Worm (Caenorhabditis elegans) whole organism, L1 larva: ENCODE measurements around the gene lact-9.

Experiments
- C04F5.9 ChIP-seq: sonication (generic microtip); optimal IDR thresholded peaks from 2 replicates; lab custom pipeline; 2016; ENCODE audit warnings: missing genetic modification characterization, missing compliant biosample characterization
- Y116A8C.19 ChIP-seq: sonication (generic microtip); optimal IDR thresholded peaks from 2 replicates; lab custom pipeline; 2016; ENCODE audit warnings: missing compliant biosample characterization, missing genetic modification characterization, borderline replicate concordance
- aha-1 ChIP-seq: fragments of 150-350 bp; optimal IDR thresholded peaks from 2 replicates; lab custom pipeline; 2014; ENCODE audit warnings: missing biosample characterization, missing genetic modification characterization
- ama-1 ChIP-seq: fragments of 150-350 bp; optimal IDR thresholded peaks from 2 replicates; lab custom pipeline; 2014
- ceh-8 ChIP-seq: fragments of 200-800 bp; sonication (Bioruptor generic); optimal IDR thresholded peaks from 2 replicates; lab custom pipeline; 2018; ENCODE audit warnings: mild to moderate bottlenecking, missing genetic modification characterization, moderate library complexity, missing compliant biosample characterization
- ceh-88 ChIP-seq: fragments of 200-800 bp; sonication (Bioruptor generic); IDR thresholded peaks from 2 replicates; pipeline ENCODE4 v1.3.6; 2022; ENCODE audit warnings: missing genetic modification characterization, missing compliant biosample characterization
- dpl-1 ChIP-seq, 3 experiments: fragments of 150-350 bp in 2 of 3; sonication (generic microtip) in 1 of 3; optimal IDR thresholded peaks; 2 replicates each; lab custom pipeline; 2014 to 2017; ENCODE audit warnings: missing biosample characterization in 3 of 3, missing genetic modification characterization in 3 of 3, missing genetic modification reagents in 3 of 3
- dsc-1 ChIP-seq: sonication (generic microtip); optimal IDR thresholded peaks from 2 replicates; lab custom pipeline; 2016; ENCODE audit warnings: mild to moderate bottlenecking, missing genetic modification characterization, missing compliant biosample characterization
- efl-1 ChIP-seq, 4 experiments: fragments of 150-350 bp; optimal IDR thresholded peaks in 3 of 4; peaks in 1 of 4; 1 replicate in 1 of 4; 2 replicates in 3 of 4; lab custom pipeline; 2014; ENCODE audit warnings: missing biosample characterization in 2 of 4, missing genetic modification characterization in 2 of 4, missing genetic modification reagents in 2 of 4
- egl-13 ChIP-seq: sonication (generic microtip); optimal IDR thresholded peaks from 2 replicates; lab custom pipeline; 2016; ENCODE audit warnings: missing genotype, missing genetic modification reagents, missing genetic modification characterization, missing compliant biosample characterization
- fos-1 ChIP-seq: fragments of 150-350 bp; optimal IDR thresholded peaks from 2 replicates; lab custom pipeline; 2014; ENCODE audit warnings: missing biosample characterization, missing genetic modification characterization
- grh-1 ChIP-seq: fragments of 200-800 bp; sonication (Bioruptor generic); IDR thresholded peaks from 2 replicates; pipeline ENCODE4 v1.3.6; 2022; ENCODE audit warnings: missing genetic modification reagents, missing genetic modification characterization, missing compliant biosample characterization
- hlh-17 ChIP-seq: fragments of 200-800 bp; sonication (Bioruptor generic); optimal IDR thresholded peaks from 2 replicates; lab custom pipeline; 2018; ENCODE audit warnings: missing genetic modification characterization, mild to moderate bottlenecking, missing compliant biosample characterization, moderate library complexity, borderline replicate concordance
- jun-1 ChIP-seq: fragments of 150-350 bp; optimal IDR thresholded peaks from 2 replicates; lab custom pipeline; 2014; ENCODE audit warnings: missing biosample characterization, missing genetic modification reagents, missing genetic modification characterization
- lin-14 ChIP-seq: fragments of 200-800 bp; sonication (Bioruptor generic); optimal IDR thresholded peaks from 2 replicates; lab custom pipeline; 2018; ENCODE audit warnings: mild to moderate bottlenecking, missing genetic modification characterization, moderate library complexity, missing compliant biosample characterization
- lin-15B ChIP-seq: fragments of 150-350 bp; sonication (generic microtip); optimal IDR thresholded peaks from 3 replicates; lab custom pipeline; 2014; ENCODE audit warnings: missing biosample characterization, missing genetic modification characterization
- lir-3 ChIP-seq: sonication (generic microtip); optimal IDR thresholded peaks from 2 replicates; lab custom pipeline; 2016; ENCODE audit warnings: mild to moderate bottlenecking, missing genetic modification characterization, moderate library complexity, missing compliant biosample characterization; ENCODE audit not compliant: poor library complexity
- mab-9 ChIP-seq: fragments of 200-800 bp; sonication (Bioruptor generic); IDR thresholded peaks from 2 replicates; pipeline ENCODE4 v1.3.6; 2022; ENCODE audit warnings: missing genetic modification reagents, missing genetic modification characterization, missing compliant biosample characterization
- mdl-1 ChIP-seq, 2 experiments: fragments of 150-350 bp; optimal IDR thresholded peaks; 2 replicates each; lab custom pipeline; 2014 to 2017; ENCODE audit warnings: missing biosample characterization in 2 of 2, missing genetic modification characterization in 2 of 2, inconsistent platforms in 1 of 2
- mef-2 ChIP-seq: fragments of 150-350 bp; optimal IDR thresholded peaks from 2 replicates; lab custom pipeline; 2014; ENCODE audit warnings: missing biosample characterization, missing genetic modification characterization
- nhr-11 ChIP-seq: fragments of 150-350 bp; optimal IDR thresholded peaks from 2 replicates; lab custom pipeline; 2014; ENCODE audit warnings: missing biosample characterization, missing genetic modification characterization
- nhr-19 ChIP-seq: fragments of 200-800 bp; sonication (Bioruptor generic); conservative IDR thresholded peaks from 2 replicates; pipeline ENCODE4 v1.3.6; 2022; ENCODE audit warnings: missing genetic modification characterization, missing compliant biosample characterization
- nhr-237 ChIP-seq: fragments of 150-350 bp; optimal IDR thresholded peaks from 2 replicates; lab custom pipeline; 2014; ENCODE audit warnings: missing biosample characterization, missing genetic modification characterization
- nhr-28 ChIP-seq: fragments of 150-350 bp; optimal IDR thresholded peaks from 2 replicates; lab custom pipeline; 2014; ENCODE audit warnings: missing biosample characterization, missing genetic modification characterization
- nhr-76 ChIP-seq: sonication (generic microtip); optimal IDR thresholded peaks from 2 replicates; lab custom pipeline; 2017; ENCODE audit warnings: missing biosample characterization, missing genetic modification characterization
- nhr-77 ChIP-seq: fragments of 150-350 bp; optimal IDR thresholded peaks from 2 replicates; lab custom pipeline; 2014; ENCODE audit warnings: missing biosample characterization, missing genetic modification characterization
- nhr-90 ChIP-seq: sonication (generic microtip); optimal IDR thresholded peaks from 2 replicates; lab custom pipeline; 2016; ENCODE audit warnings: mild to moderate bottlenecking, missing genetic modification characterization, missing compliant biosample characterization; ENCODE audit not compliant: poor library complexity
- pag-3 ChIP-seq: sonication (generic microtip); optimal IDR thresholded peaks from 2 replicates; lab custom pipeline; 2017; ENCODE audit warnings: missing genetic modification characterization, mild to moderate bottlenecking, missing compliant biosample characterization, antibody characterized with exemption, borderline replicate concordance; ENCODE audit not compliant: insufficient read depth
- pqm-1 ChIP-seq: sonication (generic microtip); optimal IDR thresholded peaks from 3 replicates; lab custom pipeline; 2017; ENCODE audit warnings: missing biosample characterization, missing genetic modification characterization
- rnt-1 ChIP-seq: sonication (generic microtip); optimal IDR thresholded peaks from 2 replicates; lab custom pipeline; 2016; ENCODE audit warnings: mild to moderate bottlenecking, missing genetic modification characterization, moderate library complexity, missing compliant biosample characterization
- sptf-1 ChIP-seq: fragments of 150-350 bp; optimal IDR thresholded peaks from 2 replicates; lab custom pipeline; 2014; ENCODE audit warnings: missing biosample characterization, missing genetic modification characterization
- sup-37 ChIP-seq: fragments of 200-800 bp; sonication (Bioruptor generic); optimal IDR thresholded peaks from 2 replicates; lab custom pipeline; 2018; ENCODE audit warnings: mild to moderate bottlenecking, missing genetic modification characterization, missing compliant biosample characterization
- tbx-2 ChIP-seq: sonication (generic microtip); optimal IDR thresholded peaks from 2 replicates; lab custom pipeline; 2016; ENCODE audit warnings: missing genetic modification characterization, missing compliant biosample characterization
- unc-62 ChIP-seq: fragments of 150-350 bp; optimal IDR thresholded peaks from 2 replicates; lab custom pipeline; 2014; ENCODE audit warnings: missing biosample characterization, missing genetic modification reagents, missing genetic modification characterization
- unc-86 ChIP-seq: sonication (generic microtip); optimal IDR thresholded peaks from 2 replicates; lab custom pipeline; 2016; ENCODE audit warnings: missing genetic modification characterization, missing compliant biosample characterization
- unc-98 ChIP-seq: fragments of 200-800 bp; sonication (Bioruptor generic); IDR thresholded peaks from 2 replicates; pipeline ENCODE4 v1.3.6; 2022; ENCODE audit warnings: missing genetic modification characterization, missing compliant biosample characterization
- xbp-1 ChIP-seq: sonication (generic microtip); optimal IDR thresholded peaks from 2 replicates; lab custom pipeline; 2016; ENCODE audit warnings: missing genetic modification characterization, missing compliant biosample characterization
- ztf-4 ChIP-seq: fragments of 150-350 bp; optimal IDR thresholded peaks from 2 replicates; lab custom pipeline; 2014; ENCODE audit warnings: missing biosample characterization, missing genetic modification characterization

The lact-9 gene

DNA sequence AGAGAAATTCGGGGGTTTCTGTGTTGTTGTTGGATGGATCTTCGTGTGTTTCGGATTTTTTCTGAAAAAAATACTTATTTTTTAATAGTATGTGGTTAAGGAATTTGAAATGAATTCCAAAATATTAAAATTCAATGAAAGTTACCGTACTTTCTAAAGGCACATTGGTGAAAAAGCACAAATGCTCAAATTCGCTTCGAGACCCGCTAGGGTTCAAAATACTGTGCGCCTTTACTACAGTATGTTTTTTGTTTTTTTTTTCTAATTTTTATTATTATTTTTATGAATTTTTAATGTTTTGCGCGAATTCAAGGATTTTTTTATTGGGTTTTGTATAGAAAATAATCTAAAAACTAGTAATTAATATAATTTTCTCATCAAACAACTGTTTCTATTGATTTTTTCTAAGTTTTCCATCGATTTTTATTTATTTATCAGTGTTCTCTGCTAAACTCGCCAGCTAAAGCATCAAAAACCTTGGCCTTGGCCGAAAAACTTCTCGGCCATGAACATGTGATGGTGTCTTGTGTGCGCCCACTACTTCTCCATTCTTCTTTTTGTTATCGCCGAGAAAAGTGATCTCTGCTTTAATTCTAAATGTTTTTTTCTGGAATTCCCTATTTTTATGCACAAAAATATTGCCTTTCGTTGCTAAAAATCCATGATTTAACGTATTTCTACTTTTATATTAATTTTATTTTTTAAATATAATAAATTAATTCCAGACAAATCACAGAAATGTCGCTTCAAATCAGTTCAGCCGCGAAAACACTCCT lies 2.0 kb downstream of the lact-9 start, which contains the start of gene iscu-1 (continued):
- TF ChIP-seq nhr-90 (tag; lab: Kevin White, UChicago) = peak; percentile 22
- peak; percentile 64 for TF ChIP-seq lin-14 (GFP tag; lab: Kevin White, UChicago)
- no peak for TF ChIP-seq pqm-1
- TF ChIP-seq sup-37 (GFP tag; lab: Kevin White, UChicago) = no peak
- no peak for TF ChIP-seq fos-1 (tag; lab: Kevin White, UChicago)
- TF ChIP-seq mef-2 (tag; lab: Kevin White, UChicago) = no peak
- TF ChIP-seq nhr-28 (tag; lab: Kevin White, UChicago) = no peak
- peak; percentile 16 for TF ChIP-seq egl-13 (tag; lab: Kevin White, UChicago)
- TF ChIP-seq ama-1 (lab: Kevin White, UChicago) = no peak
- TF ChIP-seq sptf-1 (tag; lab: Kevin White, UChicago) = no peak
- TF ChIP-seq pag-3 (tag; lab: Kevin White, UChicago) = no peak
- TF ChIP-seq dpl-1 (GFP tag; optimal IDR thresholded peaks at IDR 0.05; lab: Kevin White, UChicago) = peak; percentile 21 to 59 (median 49)
- peak; percentile 76 for TF ChIP-seq rnt-1
- no peak for TF ChIP-seq nhr-237 (tag; lab: Kevin White, UChicago)
- peak; percentile 36 for TF ChIP-seq lin-15B (tag; lab: Kevin White, UChicago)
- TF ChIP-seq lir-3 (tag; lab: Kevin White, UChicago) = peak; percentile 77
- TF ChIP-seq hlh-17 (GFP tag; lab: Kevin White, UChicago) = no peak
- peak; percentile 16 for TF ChIP-seq xbp-1 (tag; lab: Kevin White, UChicago)
- TF ChIP-seq nhr-19 (GFP tag; lab: Robert Waterston, UW) = no peak
- no peak for TF ChIP-seq ceh-88 (GFP tag; lab: Robert Waterston, UW)
- TF ChIP-seq mab-9 (GFP tag; lab: Robert Waterston, UW) = no peak
- TF ChIP-seq ztf-4 (tag; lab: Kevin White, UChicago) = no peak
- TF ChIP-seq jun-1 = no peak
- no peak for TF ChIP-seq nhr-11 (tag; lab: Kevin White, UChicago)
- peak; percentile 41 for TF ChIP-seq tbx-2 (tag; lab: Kevin White, UChicago)
- no peak for TF ChIP-seq nhr-77 (tag; lab: Kevin White, UChicago)
- TF ChIP-seq dsc-1 = peak; percentile 0
- peak in 1 of 2 experiments; percentile 1 for TF ChIP-seq mdl-1 (tag; optimal IDR thresholded peaks at IDR 0.05; lab: Kevin White, UChicago)
- TF ChIP-seq efl-1 (optimal IDR thresholded peaks at IDR 0.05; lab: Kevin White, UChicago) = peak; percentile 34 to 40
- TF ChIP-seq efl-1 (GFP tag; optimal IDR thresholded peaks at IDR 0.05 in 1 of 2; lab: Kevin White, UChicago) = peak; percentile 50 to 88
- no peak for TF ChIP-seq unc-62 (GFP tag; lab: Kevin White, UChicago)
- no peak for TF ChIP-seq nhr-76
- no peak for TF ChIP-seq Y116A8C.19 (tag; lab: Kevin White, UChicago)
- TF ChIP-seq, all 84 proteins: peak for 29

DNA sequence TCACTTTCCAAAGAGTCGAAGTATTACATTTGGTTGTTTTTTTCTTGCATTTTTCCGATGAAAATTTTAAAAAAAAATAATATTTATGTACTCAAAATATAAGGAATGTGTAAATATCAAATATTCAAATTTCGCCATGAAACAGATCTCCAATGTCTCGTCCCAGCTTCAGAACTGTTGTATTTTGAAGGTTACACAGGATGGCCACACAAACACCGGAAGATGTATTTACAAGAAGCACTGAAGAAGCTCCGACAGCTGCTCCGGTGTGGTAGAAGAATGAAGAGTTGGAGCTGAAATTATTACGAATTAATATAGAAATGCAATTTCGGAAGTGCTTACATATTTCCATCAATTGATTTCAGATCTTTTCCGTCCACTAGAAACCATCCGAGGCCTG lies 3.1 kb downstream of the lact-9 start:
- TF ChIP-seq nhr-90 (tag; lab: Kevin White, UChicago) = no peak
- no peak for TF ChIP-seq jun-1
- TF ChIP-seq nhr-237 (tag; lab: Kevin White, UChicago) = no peak
- no peak for TF ChIP-seq ceh-8 (GFP tag; lab: Kevin White, UChicago)
- TF ChIP-seq grh-1 (GFP tag; lab: Robert Waterston, UW) = no peak
- no peak for TF ChIP-seq C04F5.9 (tag; lab: Kevin White, UChicago)
- no peak for TF ChIP-seq unc-98
- TF ChIP-seq sptf-1 (tag; lab: Kevin White, UChicago) = no peak
- TF ChIP-seq unc-62 (GFP tag; lab: Kevin White, UChicago) = no peak
- TF ChIP-seq xbp-1 (tag; lab: Kevin White, UChicago) = no peak
- TF ChIP-seq ztf-4 (tag; lab: Kevin White, UChicago) = no peak
- TF ChIP-seq unc-86 (tag; lab: Kevin White, UChicago) = no peak
- no peak for TF ChIP-seq pag-3 (tag; lab: Kevin White, UChicago)
- TF ChIP-seq aha-1 (tag; lab: Kevin White, UChicago) = no peak
- no peak for TF ChIP-seq egl-13 (tag; lab: Kevin White, UChicago)
- TF ChIP-seq, all 84 proteins: peak for 0
